Fruit fly (Drosophila melanogaster) whole organism, wandering third instar larva: ENCODE data around the gene Hyls1.

ENCODE experiments used
- Abd-B ChIP-seq: fragments of >200 bp; optimal IDR thresholded peaks from 2 replicates; lab custom pipeline; 2017; ENCODE audit warnings: missing biosample characterization, missing genetic modification characterization
- CG32264 ChIP-seq: fragments of 200-800 bp; sonication (Bioruptor generic); optimal IDR thresholded peaks from 2 replicates; lab custom pipeline; 2016; ENCODE audit warnings: missing biosample characterization, missing genetic modification characterization
- CG9705 ChIP-seq: fragments of 200-800 bp; sonication (Bioruptor generic); optimal IDR thresholded peaks from 2 replicates; lab custom pipeline; 2018; ENCODE audit warnings: missing biosample characterization, mild to moderate bottlenecking, missing genetic modification characterization
- CrebA ChIP-seq: fragments of 200-800 bp; sonication (Bioruptor generic); optimal IDR thresholded peaks from 2 replicates; lab custom pipeline; 2016; ENCODE audit warnings: missing biosample characterization, mild to moderate bottlenecking, missing genetic modification characterization, borderline replicate concordance
- Dfd ChIP-seq: fragments of >200 bp; optimal IDR thresholded peaks from 2 replicates; lab custom pipeline; 2017; ENCODE audit warnings: missing biosample characterization, missing genetic modification characterization
- Dif ChIP-seq: fragments of 200-275, 200-300 bp; sonication (Bioruptor generic); optimal IDR thresholded peaks from 2 replicates; lab custom pipeline; 2018; ENCODE audit warnings: missing biosample characterization, missing genetic modification characterization; ENCODE audit not compliant: partially characterized antibody
- GATAd ChIP-seq: sonication (Bioruptor generic); optimal IDR thresholded peaks from 2 replicates; lab custom pipeline; 2016; ENCODE audit warnings: missing biosample characterization, missing genetic modification characterization
- HLH106 ChIP-seq: fragments of 200-800 bp; optimal IDR thresholded peaks from 3 replicates; lab custom pipeline; 2019; ENCODE audit warnings: missing biosample characterization, mild to moderate bottlenecking, missing genetic modification characterization, moderate library complexity
- Hnf4 ChIP-seq: fragments of 200-800 bp; sonication (Bioruptor generic); optimal IDR thresholded peaks from 2 replicates; lab custom pipeline; 2016; ENCODE audit warnings: missing biosample characterization, mild to moderate bottlenecking, missing genetic modification characterization
- Jra ChIP-seq: sonication (Bioruptor generic); optimal IDR thresholded peaks from 2 replicates; lab custom pipeline; 2016; ENCODE audit warnings: missing biosample characterization, missing genetic modification characterization
- Mio ChIP-seq: sonication (Bioruptor generic); optimal IDR thresholded peaks from 2 replicates; lab custom pipeline; 2016; ENCODE audit warnings: missing biosample characterization, missing genetic modification characterization
- N ChIP-seq: fragments of >200 bp; optimal IDR thresholded peaks from 2 replicates; lab custom pipeline; 2018; ENCODE audit warnings: missing biosample characterization, missing external identifiers, missing genetic modification characterization
- OdsH ChIP-seq: fragments of 200-800 bp; sonication (Bioruptor generic); optimal IDR thresholded peaks from 2 replicates; lab custom pipeline; 2016; ENCODE audit warnings: missing biosample characterization, mild to moderate bottlenecking, missing genetic modification characterization
- Rel ChIP-seq, 2 experiments: fragments of 200-800 bp; sonication (Bioruptor generic) in 1 of 2; optimal IDR thresholded peaks; 2 replicates in 1 of 2; 3 replicates in 1 of 2; lab custom pipeline; 2016 to 2019; ENCODE audit warnings: mild to moderate bottlenecking in 2 of 2, missing biosample characterization in 2 of 2, missing genetic modification characterization in 2 of 2, moderate library complexity in 1 of 2
- Sp1 ChIP-seq: fragments of 200-800 bp; sonication (Bioruptor generic); optimal IDR thresholded peaks from 3 replicates; lab custom pipeline; 2019; ENCODE audit warnings: missing biosample characterization, mild to moderate bottlenecking, missing genetic modification characterization, moderate library complexity
- Vsx2 ChIP-seq: fragments of 200-300, 225-300 bp; sonication (Bioruptor generic); optimal IDR thresholded peaks from 2 replicates; lab custom pipeline; 2018; ENCODE audit warnings: missing biosample characterization, missing genetic modification characterization; ENCODE audit not compliant: partially characterized antibody
- br ChIP-seq: fragments of 200-800 bp; sonication (Bioruptor generic); optimal IDR thresholded peaks from 2 replicates; lab custom pipeline; 2016; ENCODE audit warnings: missing biosample characterization, missing genetic modification characterization
- brk ChIP-seq: fragments of 200-800 bp; sonication (Bioruptor generic); optimal IDR thresholded peaks from 2 replicates; lab custom pipeline; 2016; ENCODE audit warnings: missing biosample characterization, mild to moderate bottlenecking, missing genetic modification characterization
- dl ChIP-seq, 2 experiments: fragments of 175-275, 200-275 bp in 1 of 2; fragments of 200-275 bp in 1 of 2; sonication (Bioruptor generic); optimal IDR thresholded peaks; lab custom pipeline; 2018; ENCODE audit warnings: mild to moderate bottlenecking in 2 of 2, missing biosample characterization in 2 of 2, missing genetic modification characterization in 2 of 2, moderate library complexity in 2 of 2; ENCODE audit not compliant: partially characterized antibody in 2 of 2, insufficient read depth in 1 of 2
- dmrt93B ChIP-seq: fragments of 200-800 bp; sonication (Bioruptor generic); optimal IDR thresholded peaks from 2 replicates; lab custom pipeline; 2018; ENCODE audit warnings: missing biosample characterization, mild to moderate bottlenecking, missing genetic modification characterization
- dsf ChIP-seq: sonication (Bioruptor generic); optimal IDR thresholded peaks from 2 replicates; lab custom pipeline; 2016; ENCODE audit warnings: missing biosample characterization, missing genetic modification characterization, borderline replicate concordance
- ey ChIP-seq: fragments of 200-800 bp; sonication (Bioruptor generic); optimal IDR thresholded peaks from 2 replicates; lab custom pipeline; 2016; ENCODE audit warnings: missing biosample characterization, missing genetic modification characterization
- foxo ChIP-seq, 2 experiments: fragments of 200-800 bp; sonication (Bioruptor generic); optimal IDR thresholded peaks; 2 replicates in 1 of 2; 3 replicates in 1 of 2; lab custom pipeline; 2016 to 2017; ENCODE audit warnings: missing biosample characterization in 2 of 2, missing genetic modification characterization in 2 of 2
- fru ChIP-seq: fragments of 200-800 bp; sonication (Bioruptor generic); optimal IDR thresholded peaks from 3 replicates; lab custom pipeline; 2016; ENCODE audit warnings: missing biosample characterization, mild to moderate bottlenecking, missing genetic modification characterization
- h ChIP-seq: fragments of 200-800 bp; sonication (Bioruptor generic); optimal IDR thresholded peaks from 3 replicates; lab custom pipeline; 2016; ENCODE audit warnings: missing biosample characterization, mild to moderate bottlenecking, missing genetic modification characterization
- jim ChIP-seq: fragments of 175-275, 200-325 bp; sonication (Bioruptor generic); optimal IDR thresholded peaks from 2 replicates; lab custom pipeline; 2016; ENCODE audit warnings: missing biosample characterization, mild to moderate bottlenecking, missing genetic modification characterization
- lola ChIP-seq: fragments of >200 bp; optimal IDR thresholded peaks from 2 replicates; lab custom pipeline; 2017; ENCODE audit warnings: missing biosample characterization, missing genetic modification characterization
- psq ChIP-seq: fragments of 200-800 bp; sonication (Bioruptor generic); optimal IDR thresholded peaks from 3 replicates; lab custom pipeline; 2017; ENCODE audit warnings: missing biosample characterization, mild to moderate bottlenecking, missing genetic modification characterization, moderate library complexity
- rgr ChIP-seq: fragments of 200-800 bp; sonication (Bioruptor generic); optimal IDR thresholded peaks from 3 replicates; lab custom pipeline; 2016; ENCODE audit warnings: missing biosample characterization, mild to moderate bottlenecking, missing genetic modification characterization
- sage ChIP-seq: fragments of 200-800 bp; sonication (Bioruptor generic); optimal IDR thresholded peaks from 2 replicates; lab custom pipeline; 2016; ENCODE audit warnings: missing biosample characterization, mild to moderate bottlenecking, missing genetic modification characterization
- sv ChIP-seq: fragments of 200-800 bp; sonication (Bioruptor generic); optimal IDR thresholded peaks from 3 replicates; lab custom pipeline; 2016; ENCODE audit warnings: missing biosample characterization, missing genetic modification characterization
- tai ChIP-seq: sonication (Bioruptor generic); optimal IDR thresholded peaks from 2 replicates; lab custom pipeline; 2016; ENCODE audit warnings: missing biosample characterization, missing genetic modification characterization
- woc ChIP-seq: sonication (Bioruptor generic); optimal IDR thresholded peaks from 2 replicates; lab custom pipeline; 2016; ENCODE audit warnings: missing biosample characterization, mild to moderate bottlenecking, missing genetic modification characterization

Hyls1 gene

DNA sequence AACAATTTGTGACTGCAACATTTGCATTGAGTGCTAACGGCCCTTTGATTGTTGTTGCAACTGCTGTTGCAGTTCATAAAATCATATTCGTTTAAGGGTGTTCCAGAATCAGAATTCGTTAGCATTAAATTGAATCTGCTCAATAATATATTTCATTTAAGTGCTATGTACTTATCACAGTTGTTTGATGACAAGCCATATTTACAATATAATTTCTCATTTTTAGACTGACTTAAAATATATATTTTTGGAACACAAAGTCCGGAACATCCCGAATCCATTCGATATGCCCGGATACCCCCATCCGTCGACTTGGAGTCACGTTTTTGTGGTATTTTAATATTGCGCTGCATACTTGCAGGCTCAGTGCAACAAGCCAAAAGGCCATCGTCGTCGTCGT is 38.4 kb upstream of the Hyls1 start:
- TF ChIP-seq Sp1 (GFP tag; lab: Kevin White, UChicago): peak; percentile 0
- no peak for TF ChIP-seq brk
- TF ChIP-seq jim (GFP tag; lab: Kevin White, UChicago): no peak
- TF ChIP-seq fru (GFP tag; lab: Kevin White, UChicago): peak; percentile 26
- TF ChIP-seq Vsx2 (GFP tag; lab: Kevin White, UChicago): no peak
- no peak for TF ChIP-seq lola (GFP tag; lab: Kevin White, UChicago)
- TF ChIP-seq Dif: no peak
- TF ChIP-seq sage (GFP tag; lab: Kevin White, UChicago): no peak
- no peak for TF ChIP-seq sv
- TF ChIP-seq HLH106 (tag; lab: Kevin White, UChicago): peak; percentile 27
- TF ChIP-seq rgr: peak; percentile 5
- TF ChIP-seq psq (GFP tag; lab: Kevin White, UChicago): no peak
- TF ChIP-seq ey (GFP tag; lab: Kevin White, UChicago): no peak
- no peak for TF ChIP-seq Rel (GFP tag; optimal IDR thresholded peaks at IDR 0.05; lab: Kevin White, UChicago)
- no peak for TF ChIP-seq Rel (tag; optimal IDR thresholded peaks at IDR 0.05; lab: Kevin White, UChicago)
- TF ChIP-seq tai (GFP tag; lab: Kevin White, UChicago): no peak
- no peak for TF ChIP-seq GATAd (GFP tag; lab: Kevin White, UChicago)
- TF ChIP-seq OdsH (GFP tag; lab: Kevin White, UChicago): no peak
- TF ChIP-seq Mio (GFP tag; lab: Kevin White, UChicago): no peak
- no peak for TF ChIP-seq dmrt93B
- TF ChIP-seq CG32264 (GFP tag; lab: Kevin White, UChicago): no peak
- no peak for TF ChIP-seq dsf (GFP tag; lab: Kevin White, UChicago)
- TF ChIP-seq CG9705 (GFP tag; lab: Kevin White, UChicago): no peak
- TF ChIP-seq Hnf4 (GFP tag; lab: Kevin White, UChicago): no peak
- no peak for TF ChIP-seq br
- TF ChIP-seq CrebA (GFP tag; lab: Kevin White, UChicago): no peak
- TF ChIP-seq foxo (GFP tag; optimal IDR thresholded peaks at IDR 0.05; lab: Kevin White, UChicago): peak in 1 of 2 experiments; percentile 12
- TF ChIP-seq Abd-B (GFP tag; lab: Kevin White, UChicago): no peak
- TF ChIP-seq, all 38 proteins: peak for 5

DNA sequence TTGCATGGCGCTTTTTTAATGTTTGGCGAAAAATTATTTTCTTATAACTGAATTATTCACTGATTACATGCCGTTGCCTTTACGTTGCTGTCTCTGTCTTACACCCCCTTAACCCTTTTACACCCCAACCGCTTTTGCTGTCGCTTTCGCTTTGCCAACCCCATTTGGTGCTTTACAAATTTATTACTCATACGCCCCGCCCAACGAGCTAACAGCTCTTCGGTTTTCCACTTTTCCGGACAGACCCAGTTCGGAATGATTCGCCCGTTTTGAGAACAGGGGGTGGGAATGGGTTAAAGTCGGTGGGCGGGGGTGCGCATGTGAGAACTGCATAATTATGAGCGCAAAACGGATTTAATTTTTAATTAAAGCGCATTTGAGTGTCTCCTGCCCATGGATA is 28.5 kb upstream of the Hyls1 start:
- TF ChIP-seq Rel (GFP tag; optimal IDR thresholded peaks at IDR 0.05; lab: Kevin White, UChicago) (no peak), Rel (tag; optimal IDR thresholded peaks at IDR 0.05; lab: Kevin White, UChicago) (no peak), Dfd (no peak), woc (no peak), h (GFP tag; lab: Kevin White, UChicago) (no peak), GATAd (GFP tag; lab: Kevin White, UChicago) (no peak), fru (GFP tag; lab: Kevin White, UChicago) (no peak), brk (no peak), sv (no peak), Abd-B (GFP tag; lab: Kevin White, UChicago) (no peak), HLH106 (tag; lab: Kevin White, UChicago) (no peak), CG9705 (GFP tag; lab: Kevin White, UChicago) (no peak)

DNA sequence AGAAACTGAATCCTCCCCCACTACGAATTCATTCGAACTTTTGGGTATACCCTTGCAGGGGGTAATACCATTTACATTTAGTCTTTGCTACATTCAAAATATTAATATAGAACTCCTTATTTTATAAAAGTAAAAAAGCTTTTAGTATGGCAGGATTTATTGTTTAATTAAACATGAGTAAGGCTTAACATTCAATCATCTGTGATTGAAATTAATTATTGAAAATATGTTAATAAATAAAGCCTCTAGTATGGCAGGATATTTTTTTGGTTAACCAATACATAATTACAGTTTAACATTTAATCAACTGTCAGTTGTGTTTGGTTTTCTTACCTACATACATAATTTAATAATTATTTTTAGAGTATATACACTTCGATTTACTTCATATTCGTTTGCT is 22.3 kb upstream of the Hyls1 start:
- no peak for TF ChIP-seq CrebA (GFP tag; lab: Kevin White, UChicago)
- no peak for TF ChIP-seq dmrt93B
- no peak for TF ChIP-seq HLH106 (tag; lab: Kevin White, UChicago)
- no peak for TF ChIP-seq ey (GFP tag; lab: Kevin White, UChicago)
- TF ChIP-seq Hnf4 (GFP tag; lab: Kevin White, UChicago): no peak
- TF ChIP-seq woc: no peak
- TF ChIP-seq Jra: no peak
- TF ChIP-seq sv: no peak

DNA sequence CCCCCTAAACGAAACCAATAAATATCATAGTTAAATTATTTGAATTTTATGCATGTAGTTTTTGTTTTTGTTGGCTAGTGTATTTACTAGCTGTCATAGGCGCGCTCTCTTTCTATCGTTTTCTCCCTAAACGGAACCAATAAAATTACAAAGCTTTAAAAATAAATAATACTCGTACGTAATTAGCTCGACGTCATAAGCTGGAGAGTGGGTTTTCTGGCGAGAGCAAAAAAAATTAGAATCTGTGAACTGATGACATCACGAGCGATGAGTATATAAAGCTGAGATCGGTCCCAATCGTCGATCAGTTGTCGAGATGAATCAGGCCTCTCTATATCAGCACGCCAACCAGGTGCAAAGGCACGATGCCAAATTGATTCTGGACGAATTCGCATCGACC is 13.2 kb upstream of the Hyls1 start, which contains the start of gene jhamt:
jhamt (plus strand) TSS at position 301 of the 400 bp plus-strand sequence.
- TF ChIP-seq Dfd (no peak), Hnf4 (GFP tag; lab: Kevin White, UChicago) (no peak), br (no peak), dl (GFP tag; optimal IDR thresholded peaks at IDR 0.05; lab: Kevin White, UChicago; ENCODE audit: insufficient read depth in 1 of 2, partially characterized antibody in 2 of 2) (no peak), OdsH (GFP tag; lab: Kevin White, UChicago) (no peak), Vsx2 (GFP tag; lab: Kevin White, UChicago) (no peak), N (GFP tag; lab: Kevin White, UChicago) (no peak), CG32264 (GFP tag; lab: Kevin White, UChicago) (no peak), GATAd (GFP tag; lab: Kevin White, UChicago) (no peak), tai (GFP tag; lab: Kevin White, UChicago) (no peak), lola (GFP tag; lab: Kevin White, UChicago) (no peak), woc (no peak)
